Fruit fly (Drosophila melanogaster) whole organism, embryonic: ENCODE data around the gene CG32679.
A peak's percentile ranks its signal among the peaks of the same experiment; 100 is the strongest.

Experiments used
- ATbp ChIP-seq: fragments of 200-800 bp; sonication (Bioruptor generic); optimal IDR thresholded peaks from 2 replicates; lab custom pipeline; 2017; ENCODE audit warnings: missing biosample characterization, mild to moderate bottlenecking, missing genetic modification characterization, missing genetic modification reagents
- B-H2 ChIP-seq: fragments of 200-800 bp; sonication (Bioruptor generic); optimal IDR thresholded peaks from 2 replicates; lab custom pipeline; 2018; ENCODE audit warnings: missing biosample characterization, mild to moderate bottlenecking, missing genetic modification characterization
- CG10209 ChIP-seq: fragments of 200-800 bp; sonication (Bioruptor generic); optimal IDR thresholded peaks from 3 replicates; lab custom pipeline; 2017; ENCODE audit warnings: missing biosample characterization, mild to moderate bottlenecking, missing genetic modification characterization, missing genetic modification reagents
- CG11504 ChIP-seq: fragments of 200-800 bp; sonication (Bioruptor generic); optimal IDR thresholded peaks from 3 replicates; lab custom pipeline; 2019; ENCODE audit warnings: missing biosample characterization, mild to moderate bottlenecking, missing genetic modification characterization, moderate library complexity
- CG11723 ChIP-seq: fragments of 200-800 bp; sonication (Bioruptor generic); optimal IDR thresholded peaks from 2 replicates; lab custom pipeline; 2017; ENCODE audit warnings: missing biosample characterization, mild to moderate bottlenecking, missing genetic modification characterization
- CG13894 ChIP-seq: fragments of 200-800 bp; sonication (Bioruptor generic); optimal IDR thresholded peaks from 3 replicates; lab custom pipeline; 2018; ENCODE audit warnings: missing biosample characterization, mild to moderate bottlenecking, missing genetic modification characterization, moderate library complexity
- CG15073 ChIP-seq: fragments of 200-800 bp; sonication (Bioruptor generic); optimal IDR thresholded peaks from 2 replicates; lab custom pipeline; 2016; ENCODE audit warnings: missing biosample characterization, missing genetic modification characterization
- CG18011 ChIP-seq: fragments of 200-800 bp; sonication (Bioruptor generic); optimal IDR thresholded peaks from 2 replicates; lab custom pipeline; 2017; ENCODE audit warnings: missing biosample characterization, missing genetic modification characterization, mild to moderate bottlenecking, moderate library complexity, missing genotype
- CG18599 ChIP-seq: fragments of 200-800 bp; sonication (Bioruptor generic); optimal IDR thresholded peaks from 3 replicates; lab custom pipeline; 2017; ENCODE audit warnings: missing biosample characterization, missing genetic modification characterization, mild to moderate bottlenecking, moderate library complexity, missing genetic modification reagents
- CG2678 ChIP-seq: fragments of 200-800 bp; sonication (Bioruptor generic); optimal IDR thresholded peaks from 3 replicates; lab custom pipeline; 2019; ENCODE audit warnings: missing biosample characterization, mild to moderate bottlenecking, missing genetic modification characterization, moderate library complexity
- CG30403 ChIP-seq: fragments of 200-800 bp; sonication (Bioruptor generic); optimal IDR thresholded peaks from 3 replicates; lab custom pipeline; 2016; ENCODE audit warnings: missing biosample characterization, missing genetic modification characterization
- CG3065 ChIP-seq: fragments of 200-800 bp; sonication (Bioruptor generic); optimal IDR thresholded peaks from 2 replicates; lab custom pipeline; 2016; ENCODE audit warnings: missing biosample characterization, missing genetic modification characterization
- CG5180 ChIP-seq: fragments of 200-800 bp; sonication (Bioruptor generic); optimal IDR thresholded peaks from 3 replicates; lab custom pipeline; 2017; ENCODE audit warnings: missing biosample characterization, missing genetic modification characterization, mild to moderate bottlenecking, moderate library complexity, missing genetic modification reagents
- CG7963 ChIP-seq: fragments of 200-800 bp; sonication (Bioruptor generic); IDR thresholded peaks from 3 replicates; pipeline ENCODE4 v1.3.6; 2022; ENCODE audit warnings: missing biosample characterization, missing genetic modification characterization; ENCODE audit not compliant: partially characterized antibody
- CG8089 ChIP-seq: fragments of 200-800 bp; sonication (Bioruptor generic); optimal IDR thresholded peaks from 3 replicates; lab custom pipeline; 2016; ENCODE audit warnings: missing biosample characterization, missing genetic modification characterization
- CG8290 ChIP-seq, 3 experiments: fragments of 200-800 bp; sonication (Bioruptor generic); optimal IDR thresholded peaks; 2 replicates each; lab custom pipeline; 2016 to 2019; ENCODE audit warnings: missing biosample characterization in 3 of 3, missing genetic modification characterization in 3 of 3, mild to moderate bottlenecking in 2 of 3, moderate library complexity in 1 of 3
- CoRest ChIP-seq: fragments of 200-800 bp; sonication (Bioruptor generic); optimal IDR thresholded peaks from 3 replicates; lab custom pipeline; 2018; ENCODE audit warnings: missing biosample characterization, mild to moderate bottlenecking, missing genetic modification characterization, moderate library complexity
- D19B ChIP-seq: fragments of 200-800 bp; sonication (Bioruptor generic); optimal IDR thresholded peaks from 2 replicates; lab custom pipeline; 2017; ENCODE audit warnings: missing biosample characterization, mild to moderate bottlenecking, missing genetic modification characterization
- Dbx ChIP-seq: fragments of 200-800 bp; sonication (Bioruptor generic); IDR thresholded peaks from 3 replicates; pipeline ENCODE4 v1.3.6; 2022; ENCODE audit warnings: missing biosample characterization, missing genetic modification characterization
- Deaf1 ChIP-seq: fragments of 200-800 bp; optimal IDR thresholded peaks from 3 replicates; lab custom pipeline; 2019; ENCODE audit warnings: missing biosample characterization, mild to moderate bottlenecking, missing genetic modification characterization, moderate library complexity
- Dek ChIP-seq: fragments of 200-800 bp; sonication (Bioruptor generic); optimal IDR thresholded peaks from 3 replicates; lab custom pipeline; 2019; ENCODE audit warnings: missing biosample characterization, mild to moderate bottlenecking, missing genetic modification characterization, moderate library complexity
- Dp ChIP-seq: fragments of 200-800 bp; sonication (Bioruptor generic); optimal IDR thresholded peaks from 2 replicates; lab custom pipeline; 2018; ENCODE audit warnings: missing biosample characterization, mild to moderate bottlenecking, missing genetic modification characterization, moderate library complexity
- Drgx ChIP-seq: fragments of 200-800 bp; sonication (Bioruptor generic); IDR thresholded peaks from 2 replicates; pipeline ENCODE4 v1.3.6; 2022; ENCODE audit warnings: missing biosample characterization, missing genetic modification characterization
- Jarid2 ChIP-seq: fragments of 200-800 bp; sonication (Bioruptor generic); optimal IDR thresholded peaks from 3 replicates; lab custom pipeline; 2017; ENCODE audit warnings: mild to moderate bottlenecking, missing biosample characterization, missing genetic modification reagents, missing genetic modification characterization
- Lhr ChIP-seq: fragments of 200-800 bp; sonication (Bioruptor generic); optimal IDR thresholded peaks from 3 replicates; lab custom pipeline; 2017; ENCODE audit warnings: mild to moderate bottlenecking, missing biosample characterization, missing genetic modification reagents, missing genetic modification characterization
- MESR4 ChIP-seq: fragments of 200-800 bp; sonication (Bioruptor generic); optimal IDR thresholded peaks from 2 replicates; lab custom pipeline; 2018; ENCODE audit warnings: missing biosample characterization, mild to moderate bottlenecking, missing genetic modification characterization, moderate library complexity
- NC2α ChIP-seq: fragments of 200-800 bp; sonication (Bioruptor generic); optimal IDR thresholded peaks from 2 replicates; lab custom pipeline; 2016; ENCODE audit warnings: missing biosample characterization, missing genetic modification characterization
- Nf-YB ChIP-seq: fragments of 200-800 bp; sonication (Bioruptor generic); optimal IDR thresholded peaks from 3 replicates; lab custom pipeline; 2019; ENCODE audit warnings: missing biosample characterization, mild to moderate bottlenecking, missing genetic modification characterization, moderate library complexity
- Nf-YC ChIP-seq: fragments of 200-800 bp; optimal IDR thresholded peaks from 3 replicates; lab custom pipeline; 2019; ENCODE audit warnings: missing biosample characterization, mild to moderate bottlenecking, missing genetic modification characterization, moderate library complexity
- Rfx ChIP-seq: fragments of 200-800 bp; sonication (Bioruptor generic); IDR thresholded peaks from 2 replicates; pipeline ENCODE4 v1.3.6; 2022; ENCODE audit warnings: missing biosample characterization, missing genetic modification characterization
- Side ChIP-seq: fragments of 200-800 bp; sonication (Bioruptor generic); optimal IDR thresholded peaks from 2 replicates; lab custom pipeline; 2016; ENCODE audit warnings: missing biosample characterization, missing genetic modification characterization
- Stat92E ChIP-seq, 3 experiments: fragments of >200 bp in 2 of 3; fragments of 200-800 bp in 1 of 3; sonication (Bioruptor generic) in 1 of 3; optimal IDR thresholded peaks; 2 replicates each; lab custom pipeline; 2017 to 2019; ENCODE audit warnings: missing biosample characterization in 3 of 3, missing genetic modification characterization in 3 of 3, mild to moderate bottlenecking in 1 of 3, moderate library complexity in 1 of 3
- Xrp1 ChIP-seq: fragments of 200-800 bp; sonication (Bioruptor generic); IDR thresholded peaks from 2 replicates; pipeline ENCODE4 v1.3.6; 2022; ENCODE audit warnings: missing biosample characterization, missing genetic modification characterization
- chinmo ChIP-seq: fragments of 200-800 bp; sonication (Bioruptor generic); IDR thresholded peaks from 4 replicates; pipeline ENCODE4 v1.3.6; 2022; ENCODE audit warnings: missing biosample characterization, missing genetic modification characterization; ENCODE audit not compliant: partially characterized antibody
- ci ChIP-seq: fragments of 200-800 bp; sonication (Bioruptor generic); IDR thresholded peaks from 3 replicates; pipeline ENCODE4 v1.3.6; 2022; ENCODE audit warnings: missing biosample characterization, missing genetic modification characterization
- gem ChIP-seq: fragments of 200-800 bp; sonication (Bioruptor generic); optimal IDR thresholded peaks from 2 replicates; lab custom pipeline; 2019; ENCODE audit warnings: missing biosample characterization, mild to moderate bottlenecking, missing genetic modification characterization, moderate library complexity
- lilli ChIP-seq: fragments of 200-800 bp; sonication (Bioruptor generic); optimal IDR thresholded peaks from 3 replicates; lab custom pipeline; 2016; ENCODE audit warnings: missing biosample characterization, missing genetic modification characterization
- lmd ChIP-seq: fragments of 200-800 bp; sonication (Bioruptor generic); IDR thresholded peaks from 2 replicates; pipeline ENCODE4 v1.3.6; 2022; ENCODE audit warnings: missing biosample characterization, missing genetic modification characterization
- pfk ChIP-seq: fragments of 200-800 bp; sonication (Bioruptor generic); optimal IDR thresholded peaks from 2 replicates; lab custom pipeline; 2018; ENCODE audit warnings: missing biosample characterization, mild to moderate bottlenecking, missing genetic modification characterization, moderate library complexity
- phol ChIP-seq: fragments of 200-800 bp; sonication (Bioruptor generic); optimal IDR thresholded peaks from 3 replicates; lab custom pipeline; 2018; ENCODE audit warnings: missing biosample characterization, mild to moderate bottlenecking, missing genetic modification characterization, moderate library complexity
- row ChIP-seq: fragments of 200-800 bp; sonication (Bioruptor generic); IDR thresholded peaks from 3 replicates; pipeline ENCODE4 v1.3.6; 2022; ENCODE audit warnings: missing biosample characterization, missing genetic modification characterization
- sc ChIP-seq, 3 experiments: fragments of >200 bp in 2 of 3; fragments of 200-800 bp in 1 of 3; sonication (Bioruptor generic) in 1 of 3; optimal IDR thresholded peaks; 2 replicates in 2 of 3; 3 replicates in 1 of 3; lab custom pipeline; 2017; ENCODE audit warnings: mild to moderate bottlenecking in 1 of 3, missing biosample characterization in 1 of 3, missing genetic modification characterization in 1 of 3, missing genetic modification reagents in 1 of 3
- slbo ChIP-seq: fragments of 200-800 bp; sonication (Bioruptor generic); IDR thresholded peaks from 2 replicates; pipeline ENCODE4 v1.3.6; 2022; ENCODE audit warnings: missing biosample characterization, missing genetic modification characterization
- stc ChIP-seq: fragments of 200-800 bp; sonication (Bioruptor generic); IDR thresholded peaks from 2 replicates; pipeline ENCODE4 v1.3.6; 2022; ENCODE audit warnings: missing biosample characterization, missing genetic modification characterization
- zfh1 ChIP-seq: fragments of 200-800 bp; sonication (Bioruptor generic); IDR thresholded peaks from 3 replicates; pipeline ENCODE4 v1.3.6; 2022; ENCODE audit warnings: missing biosample characterization, missing genetic modification characterization

The CG32679 gene

dm6 chrX:10320425-10320978 lies 46.8 kb downstream of the CG32679 start (continued):
- TF ChIP-seq sc (optimal IDR thresholded peaks at IDR 0.05; lab: Kevin White, UChicago) (no peak), sc (GFP tag; optimal IDR thresholded peaks at IDR 0.05; lab: Kevin White, UChicago) (no peak), zfh1 (GFP tag; lab: Robert Waterston, UW) (0 out of 3 replicates have a peak, but pooled peaks have one; percentile 8), CG11504 (peak; percentile 50), CG15073 (GFP tag; lab: Kevin White, UChicago) (no peak), D19B (GFP tag; lab: Kevin White, UChicago) (no peak), CoRest (tag; lab: Kevin White, UChicago) (peak; percentile 21), CG8089 (GFP tag; lab: Kevin White, UChicago) (no peak), CG18011 (GFP tag; lab: Kevin White, UChicago) (no peak), phol (tag; lab: Kevin White, UChicago) (peak; percentile 11), NC2α (GFP tag; lab: Kevin White, UChicago) (no peak), Dek (tag; lab: Kevin White, UChicago) (no peak), Stat92E (GFP tag; optimal IDR thresholded peaks at IDR 0.05; lab: Kevin White, UChicago) (no peak), lmd (no peak), Xrp1 (GFP tag; lab: Robert Waterston, UW) (peak; percentile 14; the same call in 1 of the 2 replicates), CG11723 (GFP tag; lab: Kevin White, UChicago) (peak; percentile 31)
- TF ChIP-seq, all 482 proteins: peak for 48

- no peak for TF ChIP-seq ATbp (GFP tag; lab: Kevin White, UChicago)
- TF ChIP-seq CG18599 (GFP tag; lab: Kevin White, UChicago), result peak; percentile 21
- peak; percentile 3 for TF ChIP-seq CoRest (tag; lab: Kevin White, UChicago)
- TF ChIP-seq lilli (GFP tag; lab: Kevin White, UChicago), result peak; percentile 12
- TF ChIP-seq pfk, result peak; percentile 97
- peak; percentile 7; the same call in 1 of the 2 replicates for TF ChIP-seq Rfx (GFP tag; lab: Robert Waterston, UW)
- TF ChIP-seq ci (GFP tag; lab: Robert Waterston, UW), result peak; percentile 33; the same call in 1 of the 3 replicates
- peak; percentile 66 for TF ChIP-seq Dp
- TF ChIP-seq Nf-YC (tag; lab: Kevin White, UChicago), result peak; percentile 93
- TF ChIP-seq CG3065 (GFP tag; lab: Kevin White, UChicago), result no peak
- no peak for TF ChIP-seq MESR4 (GFP tag; lab: Kevin White, UChicago)
- TF ChIP-seq CG8290 (GFP tag; optimal IDR thresholded peaks at IDR 0.05; lab: Kevin White, UChicago), result no peak
- peak in 1 of 2 experiments; percentile 42 for TF ChIP-seq CG8290 (tag; optimal IDR thresholded peaks at IDR 0.05; lab: Kevin White, UChicago)
- no peak for TF ChIP-seq Side
- TF ChIP-seq CG2678 (tag; lab: Kevin White, UChicago), result peak; percentile 1
- TF ChIP-seq CG13894 (tag; lab: Kevin White, UChicago), result peak; percentile 34
- peak; percentile 37 for TF ChIP-seq CG5180 (GFP tag; lab: Kevin White, UChicago)
- peak; percentile 86 for TF ChIP-seq Jarid2 (GFP tag; lab: Kevin White, UChicago)
- TF ChIP-seq Drgx (GFP tag; lab: Robert Waterston, UW), result 0 out of 2 replicates have a peak, but pooled peaks have one; percentile 39
- TF ChIP-seq CG30403, result peak; percentile 5
- TF ChIP-seq CG10209 (GFP tag; lab: Kevin White, UChicago), result no peak
- TF ChIP-seq gem (tag; lab: Kevin White, UChicago), result peak; percentile 34
- TF ChIP-seq row (GFP tag; lab: Robert Waterston, UW), result peak; percentile 79
- no peak for TF ChIP-seq CG7963 (GFP tag; lab: Robert Waterston, UW)
- TF ChIP-seq Deaf1 (tag; lab: Kevin White, UChicago), result peak; percentile 93
- no peak for TF ChIP-seq Dbx (GFP tag; lab: Robert Waterston, UW)
- TF ChIP-seq B-H2 (GFP tag; lab: Kevin White, UChicago), result peak; percentile 2
- TF ChIP-seq stc, result no peak
- peak; percentile 38; the same call in 1 of the 2 replicates for TF ChIP-seq slbo
- TF ChIP-seq chinmo (GFP tag; lab: Robert Waterston, UW), result peak; percentile 94
- no peak for TF ChIP-seq Lhr (GFP tag; lab: Kevin White, UChicago)
- TF ChIP-seq Nf-YB, result peak; percentile 86
Measured at dm6 chrX:10318962-10319571, 48.2 kb downstream of the CG32679 start.
